Worm (Caenorhabditis elegans) whole organism, L2 larva: Measurements from ENCODE around the gene pms-2.
A peak's percentile ranks its signal among the peaks of the same experiment; 100 is the strongest.

Experiments
- C34F6.9 ChIP-seq: fragments of 150-350 bp; optimal IDR thresholded peaks from 2 replicates; lab custom pipeline; 2014; ENCODE audit warnings: missing biosample characterization, missing genetic modification characterization
- F13H6.1 ChIP-seq: sonication (generic microtip); optimal IDR thresholded peaks from 2 replicates; lab custom pipeline; 2016; ENCODE audit warnings: missing genetic modification characterization, missing compliant biosample characterization
- R02D3.7 ChIP-seq: fragments of 150-350 bp; optimal IDR thresholded peaks from 2 replicates; lab custom pipeline; 2014; ENCODE audit warnings: missing biosample characterization, missing genetic modification characterization
- Y55F3AM.14 ChIP-seq: fragments of 200-800 bp; sonication (Bioruptor generic); optimal IDR thresholded peaks from 2 replicates; lab custom pipeline; 2018; ENCODE audit warnings: mild to moderate bottlenecking, missing genetic modification characterization, missing compliant biosample characterization
- ZK546.5 ChIP-seq: sonication (generic microtip); optimal IDR thresholded peaks from 2 replicates; lab custom pipeline; 2017; ENCODE audit warnings: missing biosample characterization, missing genetic modification characterization
- alr-1 ChIP-seq: fragments of 150-350 bp; optimal IDR thresholded peaks from 2 replicates; lab custom pipeline; 2014; ENCODE audit warnings: missing biosample characterization, missing genetic modification characterization
- aly-2 ChIP-seq: fragments of 150-350 bp; optimal IDR thresholded peaks from 2 replicates; lab custom pipeline; 2014; ENCODE audit warnings: missing biosample characterization, missing genetic modification characterization
- ama-1 ChIP-seq: fragments of 150-350 bp; optimal IDR thresholded peaks from 2 replicates; lab custom pipeline; 2018; ENCODE audit warnings: inconsistent platforms
- blmp-1 ChIP-seq: sonication (generic microtip); optimal IDR thresholded peaks from 2 replicates; lab custom pipeline; 2017; ENCODE audit warnings: missing genetic modification characterization, mild to moderate bottlenecking, missing compliant biosample characterization, antibody characterized with exemption, moderate library complexity; ENCODE audit not compliant: insufficient read depth
- ceh-16 ChIP-seq: fragments of 150-350 bp; optimal IDR thresholded peaks from 2 replicates; lab custom pipeline; 2014; ENCODE audit warnings: missing biosample characterization, missing genetic modification characterization
- ceh-82 ChIP-seq: fragments of 150-350 bp; optimal IDR thresholded peaks from 2 replicates; lab custom pipeline; 2014; ENCODE audit warnings: missing biosample characterization, missing genetic modification characterization
- crh-2 ChIP-seq: sonication (generic microtip); optimal IDR thresholded peaks from 2 replicates; lab custom pipeline; 2017; ENCODE audit warnings: missing biosample characterization, missing genetic modification characterization
- dmd-4 ChIP-seq: sonication (generic microtip); optimal IDR thresholded peaks from 2 replicates; lab custom pipeline; 2017; ENCODE audit warnings: missing biosample characterization, missing genetic modification characterization
- egl-27 ChIP-seq: sonication (generic microtip); optimal IDR thresholded peaks from 3 replicates; lab custom pipeline; 2017; ENCODE audit warnings: missing biosample characterization, missing genetic modification reagents, missing genetic modification characterization
- elt-1 ChIP-seq: fragments of 150-350 bp; optimal IDR thresholded peaks from 2 replicates; lab custom pipeline; 2014; ENCODE audit warnings: missing biosample characterization, missing genetic modification characterization
- elt-3 ChIP-seq: sonication (generic microtip); optimal IDR thresholded peaks from 2 replicates; lab custom pipeline; 2017; ENCODE audit warnings: missing biosample characterization, missing genetic modification characterization
- fos-1 ChIP-seq: fragments of 150-350 bp; optimal IDR thresholded peaks from 2 replicates; lab custom pipeline; 2014; ENCODE audit warnings: missing biosample characterization, missing genetic modification characterization
- gmeb-1 ChIP-seq: fragments of 150-350 bp; optimal IDR thresholded peaks from 2 replicates; lab custom pipeline; 2014; ENCODE audit warnings: missing biosample characterization, missing genetic modification characterization
- lin-11 ChIP-seq: fragments of 150-350 bp; sonication (generic microtip); optimal IDR thresholded peaks from 2 replicates; lab custom pipeline; 2014; ENCODE audit warnings: missing biosample characterization, missing genetic modification characterization, inconsistent platforms, mixed read lengths
- lin-13 ChIP-seq: fragments of 150-350 bp; optimal IDR thresholded peaks from 2 replicates; lab custom pipeline; 2014; ENCODE audit warnings: missing biosample characterization, missing genetic modification reagents, missing genetic modification characterization
- lin-39 ChIP-seq: fragments of 150-350 bp; optimal IDR thresholded peaks from 2 replicates; lab custom pipeline; 2014; ENCODE audit warnings: missing biosample characterization, missing genetic modification reagents, missing genetic modification characterization
- lsy-2 ChIP-seq, 2 experiments: fragments of 150-350 bp in 1 of 2; sonication (generic microtip) in 1 of 2; optimal IDR thresholded peaks; 2 replicates each; lab custom pipeline; 2014 to 2017; ENCODE audit warnings: missing biosample characterization in 2 of 2, missing genetic modification characterization in 2 of 2
- mab-5 ChIP-seq: fragments of 150-350 bp; optimal IDR thresholded peaks from 2 replicates; lab custom pipeline; 2014; ENCODE audit warnings: missing biosample characterization, missing genetic modification characterization
- mbf-1 ChIP-seq: sonication (generic microtip); optimal IDR thresholded peaks from 2 replicates; lab custom pipeline; 2017; ENCODE audit warnings: missing biosample characterization, missing genetic modification characterization
- mdl-1 ChIP-seq, 2 experiments: fragments of 150-350 bp in 1 of 2; sonication (generic microtip) in 1 of 2; optimal IDR thresholded peaks; 2 replicates each; lab custom pipeline; 2017; ENCODE audit warnings: missing biosample characterization in 2 of 2, missing genetic modification characterization in 2 of 2
- nhr-10 ChIP-seq: sonication (generic microtip); optimal IDR thresholded peaks from 2 replicates; lab custom pipeline; 2017; ENCODE audit warnings: missing biosample characterization, missing genetic modification characterization
- nhr-11 ChIP-seq: fragments of 150-350 bp; optimal IDR thresholded peaks from 2 replicates; lab custom pipeline; 2014; ENCODE audit warnings: missing biosample characterization, missing genetic modification characterization
- nhr-12 ChIP-seq: fragments of 150-350 bp; optimal IDR thresholded peaks from 2 replicates; lab custom pipeline; 2014; ENCODE audit warnings: missing biosample characterization, missing genetic modification characterization
- nhr-129 ChIP-seq: fragments of 150-350 bp; optimal IDR thresholded peaks from 2 replicates; lab custom pipeline; 2014; ENCODE audit warnings: missing biosample characterization, missing genetic modification characterization
- nhr-21 ChIP-seq: fragments of 150-350 bp; optimal IDR thresholded peaks from 2 replicates; lab custom pipeline; 2014; ENCODE audit warnings: missing biosample characterization, missing genetic modification characterization
- nhr-23 ChIP-seq: fragments of 150-350 bp; optimal IDR thresholded peaks from 2 replicates; lab custom pipeline; 2014; ENCODE audit warnings: missing biosample characterization, missing genetic modification reagents, missing genetic modification characterization
- nhr-237 ChIP-seq: fragments of 150-350 bp; optimal IDR thresholded peaks from 2 replicates; lab custom pipeline; 2014; ENCODE audit warnings: missing biosample characterization, missing genetic modification characterization
- nhr-25 ChIP-seq: fragments of 150-350 bp; sonication (generic microtip); optimal IDR thresholded peaks from 3 replicates; lab custom pipeline; 2014; ENCODE audit warnings: missing biosample characterization, missing genetic modification characterization
- nhr-6 ChIP-seq: fragments of 150-350 bp; optimal IDR thresholded peaks from 2 replicates; lab custom pipeline; 2014; ENCODE audit warnings: missing biosample characterization, missing genetic modification characterization
- nhr-77 ChIP-seq: fragments of 150-350 bp; optimal IDR thresholded peaks from 2 replicates; lab custom pipeline; 2014; ENCODE audit warnings: missing biosample characterization, missing genetic modification characterization
- peb-1 ChIP-seq: fragments of 150-350 bp; optimal IDR thresholded peaks from 2 replicates; lab custom pipeline; 2014; ENCODE audit warnings: missing biosample characterization, missing genetic modification characterization
- sem-4 ChIP-seq: fragments of 150-350 bp; optimal IDR thresholded peaks from 2 replicates; lab custom pipeline; 2014; ENCODE audit warnings: missing biosample characterization, missing genetic modification reagents, missing genetic modification characterization
- skn-1 ChIP-seq: sonication (generic microtip); optimal IDR thresholded peaks from 2 replicates; lab custom pipeline; 2017; ENCODE audit warnings: missing biosample characterization, missing genetic modification characterization
- sma-3 ChIP-seq: sonication (generic microtip); optimal IDR thresholded peaks from 2 replicates; lab custom pipeline; 2016; ENCODE audit warnings: missing genetic modification reagents, missing genetic modification characterization, missing compliant biosample characterization
- sma-9 ChIP-seq, 2 experiments: fragments of 150-350 bp in 1 of 2; sonication (generic microtip) in 1 of 2; optimal IDR thresholded peaks; 2 replicates each; lab custom pipeline; 2014 to 2016; ENCODE audit warnings: missing genetic modification characterization in 2 of 2, mild to moderate bottlenecking in 1 of 2, missing biosample characterization in 1 of 2, missing compliant biosample characterization in 1 of 2, missing genetic modification reagents in 1 of 2, moderate library complexity in 1 of 2
- snpc-4 ChIP-seq: fragments of 150-350 bp; optimal IDR thresholded peaks from 2 replicates; lab custom pipeline; 2014; ENCODE audit warnings: missing biosample characterization, missing genetic modification characterization
- unc-39 ChIP-seq: fragments of 150-350 bp; optimal IDR thresholded peaks from 2 replicates; lab custom pipeline; 2014; ENCODE audit warnings: missing biosample characterization, missing genetic modification characterization
- unc-62 ChIP-seq: fragments of 150-350 bp; optimal IDR thresholded peaks from 2 replicates; lab custom pipeline; 2014; ENCODE audit warnings: missing biosample characterization, missing genetic modification reagents, missing genetic modification characterization
- zag-1 ChIP-seq: fragments of 150-350 bp; optimal IDR thresholded peaks from 2 replicates; lab custom pipeline; 2014; ENCODE audit warnings: missing biosample characterization, missing genetic modification characterization
- ztf-1 ChIP-seq: fragments of 200-800 bp; sonication (Bioruptor generic); conservative IDR thresholded peaks from 2 replicates; pipeline ENCODE4 v1.3.6; 2022; ENCODE audit warnings: missing genetic modification characterization, missing compliant biosample characterization
- ztf-11 ChIP-seq: sonication (generic microtip); optimal IDR thresholded peaks from 2 replicates; lab custom pipeline; 2017; ENCODE audit warnings: missing biosample characterization, missing genetic modification characterization
- ztf-4 ChIP-seq: fragments of 150-350 bp; optimal IDR thresholded peaks from 2 replicates; lab custom pipeline; 2014; ENCODE audit warnings: missing biosample characterization, missing genetic modification characterization

pms-2 gene

DNA sequence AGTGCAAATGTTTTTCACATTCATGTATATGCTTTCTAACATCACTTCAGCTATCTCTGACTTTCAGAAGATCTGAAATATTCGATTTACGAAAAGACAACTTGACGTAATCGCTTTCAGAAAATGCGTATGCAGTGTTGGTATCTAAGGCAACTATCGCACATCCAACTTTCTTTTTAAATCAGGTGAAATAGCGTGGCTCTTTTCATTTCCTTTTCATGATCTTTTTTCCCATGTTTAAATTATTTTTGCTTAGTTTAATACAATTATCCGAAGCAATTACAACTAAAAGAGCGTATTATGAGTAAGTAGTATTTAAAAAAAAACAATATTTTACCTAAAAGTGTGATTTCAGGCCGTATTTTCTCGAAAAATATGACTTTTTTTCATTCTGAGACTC, 23.6 kb downstream of the pms-2 start, which contains the start of gene F38B7.11:
Gene F38B7.11 (plus strand): TSS at position 301 of the 400 bp plus-strand sequence.
- TF ChIP-seq aly-2 (tag; lab: Kevin White, UChicago) (no peak), unc-62 (GFP tag; lab: Kevin White, UChicago) (no peak), nhr-6 (tag; lab: Kevin White, UChicago) (no peak), ceh-82 (tag; lab: Kevin White, UChicago) (no peak)

DNA sequence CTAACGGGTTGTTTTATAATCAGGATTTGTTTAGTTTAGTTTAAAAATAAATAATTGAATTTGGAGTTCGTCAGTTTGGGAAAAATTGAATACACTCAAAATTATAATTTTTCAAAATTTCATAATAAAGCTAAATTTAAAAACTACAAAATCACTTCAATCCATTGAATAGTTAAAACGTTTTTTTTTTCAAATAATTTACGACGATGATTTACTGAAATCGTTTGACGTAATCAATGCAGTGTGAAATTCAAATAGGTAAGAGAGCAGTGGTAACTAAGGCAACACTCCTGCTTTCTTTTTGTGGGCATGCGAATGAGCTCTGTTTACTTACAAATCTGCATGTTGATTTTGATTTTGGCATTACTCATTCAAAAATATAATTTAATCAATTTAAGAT, 25.2 kb downstream of the pms-2 start, which contains the start of gene F38B7.10:
Gene F38B7.10 (plus strand): TSS at position 301 of the 400 bp plus-strand sequence.
- TF ChIP-seq nhr-23 (no peak), ztf-4 (tag; lab: Kevin White, UChicago) (no peak), C34F6.9 (tag; lab: Kevin White, UChicago) (no peak), nhr-129 (tag; lab: Kevin White, UChicago) (no peak), ama-1 (no peak), F13H6.1 (tag; lab: Kevin White, UChicago) (no peak), alr-1 (tag; lab: Kevin White, UChicago) (no peak), unc-39 (tag; lab: Kevin White, UChicago) (no peak), nhr-11 (no peak), mab-5 (tag; lab: Kevin White, UChicago) (no peak), ceh-82 (tag; lab: Kevin White, UChicago) (no peak), blmp-1 (tag; lab: Kevin White, UChicago) (no peak), nhr-6 (tag; lab: Kevin White, UChicago) (no peak), crh-2 (tag; lab: Kevin White, UChicago) (no peak), ztf-11 (tag; lab: Kevin White, UChicago) (no peak), ZK546.5 (tag; lab: Kevin White, UChicago) (no peak), gmeb-1 (tag; lab: Kevin White, UChicago) (no peak), nhr-21 (no peak), nhr-77 (tag; lab: Kevin White, UChicago) (no peak), peb-1 (no peak)

DNA sequence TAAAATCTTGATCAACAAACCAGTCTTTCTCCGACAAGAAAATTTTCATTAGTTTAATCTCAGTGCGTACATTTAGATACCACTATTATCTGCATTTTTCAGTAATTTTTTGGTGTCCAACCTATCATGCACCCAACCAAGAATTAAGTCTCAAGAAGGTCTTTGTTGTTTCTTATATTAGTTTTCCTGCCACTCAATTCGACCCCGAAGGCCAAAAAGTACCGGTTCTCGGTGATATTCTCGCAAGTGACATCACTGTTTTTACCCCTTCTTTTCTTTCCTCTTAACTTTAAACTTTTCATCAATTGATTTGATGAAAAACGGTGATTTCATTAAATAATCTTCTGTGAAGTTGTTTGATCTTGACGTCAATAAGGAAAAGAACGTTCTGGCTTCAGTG, 26.8 kb downstream of the pms-2 start, which contains the start of gene F38B7.2:
Gene F38B7.2 (plus strand): TSS at position 400 of the 400 bp plus-strand sequence.
- TF ChIP-seq nhr-6 (tag; lab: Kevin White, UChicago): no peak
- peak; percentile 23 for TF ChIP-seq fos-1 (tag; lab: Kevin White, UChicago)
- no peak for TF ChIP-seq ama-1
- no peak for TF ChIP-seq dmd-4
- TF ChIP-seq aly-2 (tag; lab: Kevin White, UChicago): no peak
- TF ChIP-seq Y55F3AM.14 (GFP tag; lab: Kevin White, UChicago): no peak
- no peak for TF ChIP-seq egl-27 (tag; lab: Kevin White, UChicago)
- no peak for TF ChIP-seq peb-1
- TF ChIP-seq ceh-82 (tag; lab: Kevin White, UChicago): no peak
- no peak for TF ChIP-seq skn-1 (tag; lab: Kevin White, UChicago)
- TF ChIP-seq lin-11 (tag; lab: Kevin White, UChicago): no peak
- no peak for TF ChIP-seq snpc-4
- no peak for TF ChIP-seq mbf-1 (tag; lab: Kevin White, UChicago)
- TF ChIP-seq nhr-23: no peak
- no peak for TF ChIP-seq zag-1 (tag; lab: Kevin White, UChicago)
- peak; percentile 86 for TF ChIP-seq nhr-25 (tag; lab: Kevin White, UChicago)
- no peak for TF ChIP-seq ztf-11 (tag; lab: Kevin White, UChicago)
- TF ChIP-seq nhr-11: no peak
- no peak for TF ChIP-seq mdl-1 (tag; optimal IDR thresholded peaks at IDR 0.05; lab: Kevin White, UChicago)
- no peak for TF ChIP-seq nhr-21
- no peak for TF ChIP-seq nhr-237 (tag; lab: Kevin White, UChicago)
- TF ChIP-seq R02D3.7 (tag; lab: Kevin White, UChicago): no peak
- peak; percentile 65 for TF ChIP-seq blmp-1 (tag; lab: Kevin White, UChicago)
- no peak for TF ChIP-seq ztf-4 (tag; lab: Kevin White, UChicago)
- no peak for TF ChIP-seq ZK546.5 (tag; lab: Kevin White, UChicago)
- no peak for TF ChIP-seq nhr-77 (tag; lab: Kevin White, UChicago)
- peak; percentile 54 for TF ChIP-seq sma-3 (GFP tag; lab: Kevin White, UChicago)
- TF ChIP-seq mab-5 (tag; lab: Kevin White, UChicago): no peak
- TF ChIP-seq ceh-16 (tag; lab: Kevin White, UChicago): no peak
- no peak for TF ChIP-seq sem-4
- TF ChIP-seq lsy-2 (tag; optimal IDR thresholded peaks at IDR 0.05; lab: Kevin White, UChicago): no peak
- TF ChIP-seq crh-2 (tag; lab: Kevin White, UChicago): peak; percentile 32
- no peak for TF ChIP-seq gmeb-1 (tag; lab: Kevin White, UChicago)
- no peak for TF ChIP-seq ztf-1 (GFP tag; lab: Robert Waterston, UW)
- no peak for TF ChIP-seq F13H6.1 (tag; lab: Kevin White, UChicago)
- TF ChIP-seq sma-9 (GFP tag; optimal IDR thresholded peaks at IDR 0.05; lab: Kevin White, UChicago): peak; percentile 54
- TF ChIP-seq sma-9 (tag; optimal IDR thresholded peaks at IDR 0.05; lab: Kevin White, UChicago): no peak
- TF ChIP-seq nhr-10 (tag; lab: Kevin White, UChicago): no peak
- no peak for TF ChIP-seq elt-1 (tag; lab: Kevin White, UChicago)
- no peak for TF ChIP-seq nhr-129 (tag; lab: Kevin White, UChicago)
- TF ChIP-seq alr-1 (tag; lab: Kevin White, UChicago): no peak
- TF ChIP-seq C34F6.9 (tag; lab: Kevin White, UChicago): no peak
- TF ChIP-seq nhr-12 (tag; lab: Kevin White, UChicago): no peak
- TF ChIP-seq unc-62 (GFP tag; lab: Kevin White, UChicago): no peak
- no peak for TF ChIP-seq elt-3 (tag; lab: Kevin White, UChicago)
- no peak for TF ChIP-seq lin-39 (tag; lab: Kevin White, UChicago)
- TF ChIP-seq lin-13 (GFP tag; lab: Kevin White, UChicago): no peak
